Worm (Caenorhabditis elegans) whole organism, mixed stage, embryonic: ENCODE data around the gene srxa-9.

Experiments
- bed-3 ChIP-seq: fragments of 200-800 bp; sonication (Bioruptor generic); optimal IDR thresholded peaks from 3 replicates; lab custom pipeline; 2018; ENCODE audit warnings: mild to moderate bottlenecking, missing genetic modification characterization, moderate library complexity, missing compliant biosample characterization
- ceh-39 ChIP-seq: fragments of 150-350 bp; optimal IDR thresholded peaks from 2 replicates; lab custom pipeline; 2014; ENCODE audit warnings: missing biosample characterization, missing genetic modification characterization
- ces-1 ChIP-seq: fragments of 150-350 bp; optimal IDR thresholded peaks from 2 replicates; lab custom pipeline; 2014; ENCODE audit warnings: missing biosample characterization, missing genetic modification reagents, missing genetic modification characterization
- drap-1 ChIP-seq: fragments of 200-800 bp; sonication (Bioruptor generic); optimal IDR thresholded peaks from 3 replicates; lab custom pipeline; 2018; ENCODE audit warnings: mild to moderate bottlenecking, missing genetic modification characterization, missing compliant biosample characterization
- elt-1 ChIP-seq: sonication (generic microtip); optimal IDR thresholded peaks from 2 replicates; lab custom pipeline; 2017; ENCODE audit warnings: missing genetic modification characterization, mild to moderate bottlenecking, missing compliant biosample characterization, antibody characterized with exemption, moderate library complexity, borderline replicate concordance; ENCODE audit not compliant: insufficient read depth
- elt-3 ChIP-seq: fragments of 150-350 bp; optimal IDR thresholded peaks from 2 replicates; lab custom pipeline; 2014; ENCODE audit warnings: missing biosample characterization, missing genetic modification characterization
- lin-13 ChIP-seq: fragments of 150-350 bp; optimal IDR thresholded peaks from 2 replicates; lab custom pipeline; 2014; ENCODE audit warnings: missing biosample characterization, missing genetic modification characterization
- nhr-237 ChIP-seq: fragments of 150-350 bp; optimal IDR thresholded peaks from 2 replicates; lab custom pipeline; 2014; ENCODE audit warnings: missing biosample characterization, missing genetic modification characterization
- nhr-76 ChIP-seq: sonication (generic microtip); optimal IDR thresholded peaks from 2 replicates; lab custom pipeline; 2017; ENCODE audit warnings: missing biosample characterization, missing genetic modification characterization
- pha-4 ChIP-seq: fragments of 150-350 bp; optimal IDR thresholded peaks from 2 replicates; lab custom pipeline; 2018; ENCODE audit warnings: missing biosample characterization, missing genetic modification reagents, missing genetic modification characterization
- snpc-4 ChIP-seq: fragments of 150-350 bp; optimal IDR thresholded peaks from 2 replicates; lab custom pipeline; 2014; ENCODE audit warnings: missing biosample characterization, missing genetic modification characterization
- unc-120 ChIP-seq: sonication (generic microtip); optimal IDR thresholded peaks from 2 replicates; lab custom pipeline; 2017; ENCODE audit warnings: missing genetic modification characterization, missing compliant biosample characterization; ENCODE audit not compliant: poor library complexity, severe bottlenecking
- unc-62 ChIP-seq: fragments of 150-350 bp; optimal IDR thresholded peaks from 2 replicates; lab custom pipeline; 2014; ENCODE audit warnings: missing biosample characterization, missing genetic modification reagents, missing genetic modification characterization
- zip-8 ChIP-seq: fragments of 150-350 bp; optimal IDR thresholded peaks from 2 replicates; lab custom pipeline; 2014; ENCODE audit warnings: missing biosample characterization, missing genetic modification characterization

ce11 chrX:15772674-15773073 lies 25.9 kb downstream of the srxa-9 start, which contains the start of gene Y7A5A.2:
- TF ChIP-seq pha-4 (tag; lab: Kevin White, UChicago) (no peak), lin-13 (no peak), nhr-237 (tag; lab: Kevin White, UChicago) (no peak), nhr-76 (tag; lab: Kevin White, UChicago) (no peak), elt-1 (tag; lab: Kevin White, UChicago) (no peak), drap-1 (no peak), zip-8 (no peak), snpc-4 (tag; lab: Kevin White, UChicago) (no peak), unc-62 (GFP tag; lab: Kevin White, UChicago) (no peak), ceh-39 (tag; lab: Kevin White, UChicago) (no peak), elt-3 (tag; lab: Kevin White, UChicago) (no peak), ces-1 (no peak), bed-3 (GFP tag; lab: Kevin White, UChicago) (no peak), unc-120 (no peak)
